Worm (Caenorhabditis elegans): ENCODE results near the gene pgp-6.

- TF ChIP-seq hmg-4 (GFP tag; optimal IDR thresholded peaks at IDR 0.05) (no peak), flt-1 (GFP tag; IDR thresholded peaks at IDR 0.05) (no peak), ama-1 (optimal IDR thresholded peaks at IDR 0.05) (no peak), tbx-37 (GFP tag; conservative IDR thresholded peaks at IDR 0.05) (no peak), hnd-1 (tag; optimal IDR thresholded peaks at IDR 0.05) (no peak), scrt-1 (GFP tag; IDR thresholded peaks at IDR 0.05) (no peak), sea-1 (GFP tag; conservative IDR thresholded peaks at IDR 0.05) (no peak), ceh-13 (GFP tag; optimal IDR thresholded peaks at IDR 0.05) (no peak), pes-1 (GFP tag; IDR thresholded peaks at IDR 0.05) (no peak), B0310.2 (tag; optimal IDR thresholded peaks at IDR 0.05) (no peak), aly-1 (tag; optimal IDR thresholded peaks at IDR 0.05) (no peak), ceh-36 (tag; optimal IDR thresholded peaks at IDR 0.05) (no peak)
These were observed 7.1 kb downstream of the pgp-6 start, which contains the start of gene pgp-7 for ce11 chrX:10870137-10870536.
